Worm (Caenorhabditis elegans): ENCODE results near the gene F33A8.4.
A peak's percentile ranks its signal among the peaks of the same experiment; 100 is the strongest.

The F33A8.4 gene

ce11 chrII:11092413-11092812 is 43.6 kb upstream of the F33A8.4 start, which contains the start of gene rpl-42:
rpl-42 (plus strand) TSS chrII:11092713.
- no peak for TF ChIP-seq ztf-11 (tag; optimal IDR thresholded peaks at IDR 0.05)
- TF ChIP-seq ham-2 (GFP tag; optimal IDR thresholded peaks at IDR 0.05), result no peak
- TF ChIP-seq pha-4 (tag; optimal IDR thresholded peaks at IDR 0.05), result no peak
- no peak for TF ChIP-seq tbx-8 (GFP tag; optimal IDR thresholded peaks at IDR 0.05)
- no peak for TF ChIP-seq elt-3 (tag; optimal IDR thresholded peaks at IDR 0.05)
- TF ChIP-seq sem-2 (GFP tag; optimal IDR thresholded peaks at IDR 0.05), result no peak
- TF ChIP-seq lin-13 (tag; optimal IDR thresholded peaks at IDR 0.05), result no peak
- TF ChIP-seq nhr-2 (tag; optimal IDR thresholded peaks at IDR 0.05), result no peak
- TF ChIP-seq sptf-1 (tag; optimal IDR thresholded peaks at IDR 0.05), result no peak
- TF ChIP-seq snpc-4 (tag; optimal IDR thresholded peaks at IDR 0.05), result no peak
- TF ChIP-seq ceh-39 (tag; optimal IDR thresholded peaks at IDR 0.05), result no peak
- TF ChIP-seq bed-3 (GFP tag; optimal IDR thresholded peaks at IDR 0.05), result no peak
- TF ChIP-seq nhr-76 (tag; optimal IDR thresholded peaks at IDR 0.05), result no peak
- no peak for TF ChIP-seq flh-1 (GFP tag; optimal IDR thresholded peaks at IDR 0.05)

ce11 chrII:11091577-11091976 is 42.7 kb upstream of the F33A8.4 start:
- no peak for TF ChIP-seq snpc-4 (tag; optimal IDR thresholded peaks at IDR 0.05)
- no peak for TF ChIP-seq sptf-1 (tag; optimal IDR thresholded peaks at IDR 0.05)
- no peak for TF ChIP-seq M03D4.4 (tag; optimal IDR thresholded peaks at IDR 0.05)
- no peak for TF ChIP-seq nhr-2 (tag; optimal IDR thresholded peaks at IDR 0.05)
- no peak for TF ChIP-seq lin-13 (tag; optimal IDR thresholded peaks at IDR 0.05)
- no peak for TF ChIP-seq pha-4 (tag; optimal IDR thresholded peaks at IDR 0.05)
- TF ChIP-seq ces-1 (GFP tag; optimal IDR thresholded peaks at IDR 0.05), result peak; percentile 87

- TF ChIP-seq sptf-1 (tag; optimal IDR thresholded peaks at IDR 0.05), result no peak
- no peak for TF ChIP-seq lin-32 (GFP tag; optimal IDR thresholded peaks at IDR 0.05)
- TF ChIP-seq unc-120 (tag; optimal IDR thresholded peaks at IDR 0.05; ENCODE audit: poor library complexity, severe bottlenecking), result no peak
- no peak for TF ChIP-seq nhr-76 (tag; optimal IDR thresholded peaks at IDR 0.05)
- no peak for TF ChIP-seq flh-1 (GFP tag; optimal IDR thresholded peaks at IDR 0.05)
- TF ChIP-seq lin-13 (tag; optimal IDR thresholded peaks at IDR 0.05), result no peak
- TF ChIP-seq ceh-43 (GFP tag; optimal IDR thresholded peaks at IDR 0.05), result no peak
- TF ChIP-seq elt-3 (tag; optimal IDR thresholded peaks at IDR 0.05), result no peak
- TF ChIP-seq ces-1 (GFP tag; optimal IDR thresholded peaks at IDR 0.05), result no peak
- no peak for TF ChIP-seq unc-62 (GFP tag; optimal IDR thresholded peaks at IDR 0.05)
- TF ChIP-seq ztf-11 (tag; optimal IDR thresholded peaks at IDR 0.05), result no peak
- no peak for TF ChIP-seq mls-2 (tag; optimal IDR thresholded peaks at IDR 0.05)
- TF ChIP-seq blmp-1 (tag; optimal IDR thresholded peaks at IDR 0.05), result no peak
- TF ChIP-seq nhr-237 (tag; optimal IDR thresholded peaks at IDR 0.05), result no peak
- no peak for TF ChIP-seq snpc-4 (tag; optimal IDR thresholded peaks at IDR 0.05)
Observed at ce11 chrII:11089356-11089755, 40.5 kb upstream of the F33A8.4 start, which contains the start of gene unc-53. unc-53 (minus strand) TSS chrII:11089456.

ce11 chrII:11088137-11088536 is 39.3 kb upstream of the F33A8.4 start:
- TF ChIP-seq ces-1 (GFP tag; optimal IDR thresholded peaks at IDR 0.05) (peak; percentile 97), nhr-12 (tag; optimal IDR thresholded peaks at IDR 0.05) (no peak), mls-2 (tag; optimal IDR thresholded peaks at IDR 0.05) (peak; percentile 30), elt-1 (tag; optimal IDR thresholded peaks at IDR 0.05; ENCODE audit: borderline replicate concordance, insufficient read depth) (no peak), snpc-4 (tag; optimal IDR thresholded peaks at IDR 0.05) (no peak)

ce11 chrII:11086770-11087169 is 37.9 kb upstream of the F33A8.4 start:
- TF ChIP-seq mep-1 (tag; optimal IDR thresholded peaks at IDR 0.05) (no peak), ces-1 (GFP tag; optimal IDR thresholded peaks at IDR 0.05) (peak; percentile 63), unc-39 (tag; optimal IDR thresholded peaks at IDR 0.05) (no peak)

- TF ChIP-seq sptf-1 (tag; optimal IDR thresholded peaks at IDR 0.05) (no peak), elt-1 (tag; optimal IDR thresholded peaks at IDR 0.05; ENCODE audit: borderline replicate concordance, insufficient read depth) (peak; percentile 82), unc-62 (GFP tag; optimal IDR thresholded peaks at IDR 0.05) (no peak), elt-3 (tag; optimal IDR thresholded peaks at IDR 0.05) (no peak), nhr-237 (tag; optimal IDR thresholded peaks at IDR 0.05) (no peak), blmp-1 (tag; optimal IDR thresholded peaks at IDR 0.05) (no peak), mep-1 (tag; optimal IDR thresholded peaks at IDR 0.05) (no peak)
Observed at ce11 chrII:11076550-11076949, 27.7 kb upstream of the F33A8.4 start.

ce11 chrII:11072565-11072964 is 23.7 kb upstream of the F33A8.4 start:
- TF ChIP-seq sptf-1 (tag; optimal IDR thresholded peaks at IDR 0.05) (peak; percentile 19), cnd-1 (tag; optimal IDR thresholded peaks at IDR 0.05) (no peak), ces-1 (GFP tag; optimal IDR thresholded peaks at IDR 0.05) (peak; percentile 63), unc-62 (GFP tag; optimal IDR thresholded peaks at IDR 0.05) (no peak), nhr-237 (tag; optimal IDR thresholded peaks at IDR 0.05) (no peak)

Measured in whole organism, mixed stage, embryonic.